Worm (Caenorhabditis elegans) whole organism, L3 larva: ENCODE measurements around the gene F44E2.6.

Source experiments
- nhr-11 ChIP-seq: fragments of 150-350 bp; optimal IDR thresholded peaks from 2 replicates; lab custom pipeline; 2014; ENCODE audit warnings: missing biosample characterization, missing genetic modification characterization
- nhr-12 ChIP-seq: fragments of 150-350 bp; optimal IDR thresholded peaks from 2 replicates; lab custom pipeline; 2014; ENCODE audit warnings: missing biosample characterization, missing genetic modification characterization
- tbx-2 ChIP-seq: sonication (generic microtip); optimal IDR thresholded peaks from 2 replicates; lab custom pipeline; 2016; ENCODE audit warnings: mild to moderate bottlenecking, missing genetic modification characterization, missing compliant biosample characterization

ce11 chrIII:8827128-8827527 is 17.9 kb downstream of the F44E2.6 start, which contains the start of gene F54F2.9:
- TF ChIP-seq tbx-2 (no peak), nhr-12 (tag; lab: Kevin White, UChicago) (no peak), nhr-11 (tag; lab: Kevin White, UChicago) (no peak)
